Worm (Caenorhabditis elegans) whole organism, L2 larva: ENCODE results near the gene R07E3.7.

Source experiments
- aly-2 ChIP-seq: fragments of 150-350 bp; optimal IDR thresholded peaks from 2 replicates; lab custom pipeline; 2014; ENCODE audit warnings: missing biosample characterization, missing genetic modification characterization
- lin-11 ChIP-seq: fragments of 150-350 bp; sonication (generic microtip); optimal IDR thresholded peaks from 2 replicates; lab custom pipeline; 2014; ENCODE audit warnings: missing biosample characterization, missing genetic modification characterization, inconsistent platforms, mixed read lengths
- nhr-11 ChIP-seq: fragments of 150-350 bp; optimal IDR thresholded peaks from 2 replicates; lab custom pipeline; 2014; ENCODE audit warnings: missing biosample characterization, missing genetic modification characterization
- nhr-77 ChIP-seq: fragments of 150-350 bp; optimal IDR thresholded peaks from 2 replicates; lab custom pipeline; 2014; ENCODE audit warnings: missing biosample characterization, missing genetic modification characterization
- sem-4 ChIP-seq: fragments of 150-350 bp; optimal IDR thresholded peaks from 2 replicates; lab custom pipeline; 2014; ENCODE audit warnings: missing biosample characterization, missing genetic modification reagents, missing genetic modification characterization
- zag-1 ChIP-seq: fragments of 150-350 bp; optimal IDR thresholded peaks from 2 replicates; lab custom pipeline; 2014; ENCODE audit warnings: missing biosample characterization, missing genetic modification characterization
- ztf-11 ChIP-seq: sonication (generic microtip); optimal IDR thresholded peaks from 2 replicates; lab custom pipeline; 2017; ENCODE audit warnings: missing biosample characterization, missing genetic modification characterization

DNA sequence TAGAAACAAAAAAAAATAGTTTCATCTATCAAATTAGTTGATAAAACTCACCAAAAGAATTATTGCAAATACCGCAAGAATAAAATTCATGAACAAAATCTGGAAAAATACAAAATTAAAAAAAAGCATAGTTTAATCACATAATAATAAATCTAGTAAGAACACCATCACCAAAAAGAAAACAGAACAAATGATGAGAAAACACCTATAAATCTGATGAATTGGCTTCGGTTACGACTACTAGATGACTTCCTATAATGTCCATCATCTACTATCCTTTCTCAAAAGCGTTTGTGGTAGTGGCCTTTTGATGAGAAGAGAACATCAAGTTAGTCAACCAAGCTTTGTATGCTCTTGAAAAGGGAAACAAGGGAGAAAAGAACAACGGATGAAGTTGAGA, 17.4 kb downstream of the R07E3.7 start, which contains the start of gene cut-5:
- TF ChIP-seq nhr-11 (tag; lab: Kevin White, UChicago) (no peak), ztf-11 (tag; lab: Kevin White, UChicago) (no peak), zag-1 (tag; lab: Kevin White, UChicago) (no peak), aly-2 (no peak), sem-4 (no peak), nhr-77 (no peak), lin-11 (tag; lab: Kevin White, UChicago) (no peak)
